Worm (Caenorhabditis elegans): ENCODE results near the gene lips-10.

DNA sequence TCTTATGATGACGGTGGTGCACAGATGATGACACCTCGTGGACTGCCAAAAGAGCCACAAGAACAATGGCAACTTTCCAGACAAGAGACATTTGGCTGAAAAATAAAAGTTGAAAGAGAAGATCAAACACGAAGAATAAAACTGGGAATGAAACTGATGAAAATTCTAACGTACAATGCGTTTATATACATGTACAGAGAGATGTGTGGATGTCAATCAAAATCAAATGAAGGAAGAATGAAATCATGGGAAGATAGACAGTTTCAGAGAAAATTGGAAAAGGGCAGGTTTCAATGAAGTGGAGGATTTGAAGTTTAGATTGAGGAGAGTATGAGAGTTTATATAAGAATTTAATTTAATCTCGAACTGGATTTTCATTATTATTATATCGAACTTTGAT, 39.9 kb upstream of the lips-10 start, which contains the start of gene dod-23:
- TF ChIP-seq hmg-1.2 (GFP tag; IDR thresholded peaks at IDR 0.05): no peak
- TF ChIP-seq ceh-100 (GFP tag; IDR thresholded peaks at IDR 0.05): no peak
- TF ChIP-seq him-1 (tag; optimal IDR thresholded peaks at IDR 0.05): no peak
- TF ChIP-seq unc-62 (GFP tag; optimal IDR thresholded peaks at IDR 0.05): no peak
- no peak for TF ChIP-seq Y95B8A.8 (GFP tag; IDR thresholded peaks at IDR 0.05)
- TF ChIP-seq lir-1 (GFP tag; conservative IDR thresholded peaks at IDR 0.05): no peak
- TF ChIP-seq unc-130 (GFP tag; optimal IDR thresholded peaks at IDR 0.05): no peak
